Fruit fly (Drosophila melanogaster) whole organism, embryonic: ENCODE measurements around the gene Cmtr1.

Source experiments
- Antp ChIP-seq: fragments of 200-800 bp; sonication (Bioruptor generic); optimal IDR thresholded peaks from 3 replicates; lab custom pipeline; 2016; ENCODE audit warnings: missing biosample characterization, missing genetic modification characterization
- Bgb ChIP-seq: fragments of 200-800 bp; sonication (Bioruptor generic); IDR thresholded peaks from 2 replicates; pipeline ENCODE4 v1.3.6; 2022; ENCODE audit warnings: missing biosample characterization, missing genetic modification characterization; ENCODE audit not compliant: partially characterized antibody
- CG10147 ChIP-seq: fragments of 200-800 bp; sonication (Bioruptor generic); optimal IDR thresholded peaks from 2 replicates; lab custom pipeline; 2019; ENCODE audit warnings: missing biosample characterization, mild to moderate bottlenecking, missing genetic modification characterization, moderate library complexity
- CG12104 ChIP-seq: fragments of 200-800 bp; sonication (Bioruptor generic); optimal IDR thresholded peaks from 3 replicates; lab custom pipeline; 2016; ENCODE audit warnings: missing biosample characterization, missing genetic modification characterization
- CG14710 ChIP-seq: fragments of 200-800 bp; sonication (Bioruptor generic); optimal IDR thresholded peaks from 3 replicates; lab custom pipeline; 2019; ENCODE audit warnings: missing biosample characterization, mild to moderate bottlenecking, missing genetic modification characterization, moderate library complexity
- CG14860 ChIP-seq: fragments of 200-800 bp; sonication (Bioruptor generic); IDR thresholded peaks from 3 replicates; pipeline ENCODE4 v1.3.6; 2022; ENCODE audit warnings: missing biosample characterization, missing genetic modification characterization; ENCODE audit not compliant: partially characterized antibody
- CG15011 ChIP-seq: fragments of 200-800 bp; sonication (Bioruptor generic); optimal IDR thresholded peaks from 3 replicates; lab custom pipeline; 2018; ENCODE audit warnings: missing biosample characterization, mild to moderate bottlenecking, missing genetic modification characterization
- CG17186 ChIP-seq: fragments of 200-800 bp; sonication (Bioruptor generic); optimal IDR thresholded peaks from 3 replicates; lab custom pipeline; 2017; ENCODE audit warnings: missing biosample characterization, missing genetic modification reagents, missing genetic modification characterization
- CG17328 ChIP-seq: fragments of 200-800 bp; sonication (Bioruptor generic); IDR thresholded peaks from 2 replicates; pipeline ENCODE4 v1.3.6; 2022; ENCODE audit warnings: missing biosample characterization, missing genetic modification characterization
- CG18764 ChIP-seq: fragments of 200-800 bp; sonication (Bioruptor generic); optimal IDR thresholded peaks from 3 replicates; lab custom pipeline; 2016; ENCODE audit warnings: missing biosample characterization, missing genetic modification characterization
- CG2202 ChIP-seq: fragments of 200-800 bp; sonication (Bioruptor generic); optimal IDR thresholded peaks from 2 replicates; lab custom pipeline; 2018; ENCODE audit warnings: missing biosample characterization, mild to moderate bottlenecking, missing genetic modification characterization
- CG4707 ChIP-seq: fragments of 200-800 bp; sonication (Bioruptor generic); optimal IDR thresholded peaks from 2 replicates; lab custom pipeline; 2018; ENCODE audit warnings: missing biosample characterization, mild to moderate bottlenecking, missing genetic modification characterization, moderate library complexity
- CG6791 ChIP-seq: fragments of 200-800 bp; sonication (Bioruptor generic); IDR thresholded peaks from 3 replicates; pipeline ENCODE4 v1.3.6; 2022; ENCODE audit warnings: missing biosample characterization, missing genetic modification characterization; ENCODE audit not compliant: partially characterized antibody
- CG7786 ChIP-seq: fragments of 200-800 bp; sonication (Bioruptor generic); optimal IDR thresholded peaks from 2 replicates; lab custom pipeline; 2016; ENCODE audit warnings: missing biosample characterization, missing genetic modification characterization
- D ChIP-seq, 2 experiments: fragments of 200-800 bp in 1 of 2; fragments of >200 bp in 1 of 2; sonication (Bioruptor generic) in 1 of 2; optimal IDR thresholded peaks; 2 replicates in 1 of 2; 3 replicates in 1 of 2; lab custom pipeline; 2017; ENCODE audit warnings: mild to moderate bottlenecking in 1 of 2, missing biosample characterization in 1 of 2, missing genetic modification characterization in 1 of 2, missing genetic modification reagents in 1 of 2
- Dll ChIP-seq: fragments of 200-800 bp; sonication (Bioruptor generic); IDR thresholded peaks from 4 replicates; pipeline ENCODE4 v1.3.6; 2022; ENCODE audit warnings: missing biosample characterization, missing genetic modification characterization; ENCODE audit not compliant: partially characterized antibody
- HLHmδ ChIP-seq: fragments of 200-800 bp; sonication (Bioruptor generic); optimal IDR thresholded peaks from 2 replicates; lab custom pipeline; 2018; ENCODE audit warnings: missing biosample characterization, mild to moderate bottlenecking, missing genetic modification characterization, moderate library complexity
- Hsf ChIP-seq: fragments of 200-800 bp; sonication (Bioruptor generic); optimal IDR thresholded peaks from 3 replicates; lab custom pipeline; 2016; ENCODE audit warnings: missing biosample characterization, missing genetic modification characterization
- Lim3 ChIP-seq: fragments of 200-800 bp; sonication (Bioruptor generic); IDR thresholded peaks from 2 replicates; pipeline ENCODE4 v1.3.6; 2022; ENCODE audit warnings: missing biosample characterization, missing genetic modification characterization
- MESR4 ChIP-seq: fragments of 200-800 bp; sonication (Bioruptor generic); optimal IDR thresholded peaks from 2 replicates; lab custom pipeline; 2018; ENCODE audit warnings: missing biosample characterization, mild to moderate bottlenecking, missing genetic modification characterization, moderate library complexity
- MTF-1 ChIP-seq: fragments of 200-800 bp; sonication (Bioruptor generic); optimal IDR thresholded peaks from 2 replicates; lab custom pipeline; 2018; ENCODE audit warnings: missing biosample characterization, mild to moderate bottlenecking, missing genetic modification characterization, borderline replicate concordance
- Myb ChIP-seq: fragments of 200-800 bp; sonication (Bioruptor generic); optimal IDR thresholded peaks from 2 replicates; lab custom pipeline; 2016; ENCODE audit warnings: missing biosample characterization, missing genetic modification characterization
- Opbp ChIP-seq: fragments of 200-800 bp; sonication (Bioruptor generic); IDR thresholded peaks from 3 replicates; pipeline ENCODE4 v1.3.6; 2022; ENCODE audit warnings: missing biosample characterization, missing genetic modification characterization; ENCODE audit not compliant: partially characterized antibody
- Scr ChIP-seq: fragments of 200-800 bp; sonication (Bioruptor generic); IDR thresholded peaks from 2 replicates; pipeline ENCODE4 v1.3.6; 2022; ENCODE audit warnings: missing biosample characterization, missing genetic modification characterization; ENCODE audit not compliant: partially characterized antibody
- Sin3A ChIP-seq: fragments of >200 bp; optimal IDR thresholded peaks from 2 replicates; lab custom pipeline; 2018
- ato ChIP-seq: fragments of 200-800 bp; sonication (Bioruptor generic); IDR thresholded peaks from 2 replicates; pipeline ENCODE4 v1.3.6; 2022; ENCODE audit warnings: missing biosample characterization, missing genetic modification characterization; ENCODE audit not compliant: partially characterized antibody
- bigmax ChIP-seq: fragments of 200-800 bp; sonication (Bioruptor generic); optimal IDR thresholded peaks from 2 replicates; lab custom pipeline; 2018; ENCODE audit warnings: missing biosample characterization, mild to moderate bottlenecking, missing genetic modification characterization
- chinmo ChIP-seq: fragments of 200-800 bp; sonication (Bioruptor generic); IDR thresholded peaks from 4 replicates; pipeline ENCODE4 v1.3.6; 2022; ENCODE audit warnings: missing biosample characterization, missing genetic modification characterization; ENCODE audit not compliant: partially characterized antibody
- dysf ChIP-seq: fragments of 200-800 bp; sonication (Bioruptor generic); IDR thresholded peaks from 3 replicates; pipeline ENCODE4 v1.3.6; 2022; ENCODE audit warnings: missing biosample characterization, missing genetic modification characterization
- fd3F ChIP-seq: fragments of 200-800 bp; sonication (Bioruptor generic); optimal IDR thresholded peaks from 2 replicates; lab custom pipeline; 2018; ENCODE audit warnings: missing biosample characterization, mild to moderate bottlenecking, missing genetic modification characterization, moderate library complexity
- fu2 ChIP-seq: fragments of 200-800 bp; sonication (Bioruptor generic); optimal IDR thresholded peaks from 2 replicates; lab custom pipeline; 2016; ENCODE audit warnings: missing biosample characterization, missing genetic modification characterization
- hb ChIP-seq: fragments of 200-800 bp; sonication (Bioruptor generic); IDR thresholded peaks from 3 replicates; pipeline ENCODE4 v1.3.6; 2022; ENCODE audit warnings: missing biosample characterization, missing genetic modification characterization; ENCODE audit not compliant: partially characterized antibody
- inv ChIP-seq: fragments of 200-800 bp; sonication (Bioruptor generic); IDR thresholded peaks from 2 replicates; pipeline ENCODE4 v1.3.6; 2022; ENCODE audit warnings: missing biosample characterization, missing genetic modification characterization; ENCODE audit not compliant: partially characterized antibody
- lilli ChIP-seq: fragments of 200-800 bp; sonication (Bioruptor generic); optimal IDR thresholded peaks from 3 replicates; lab custom pipeline; 2016; ENCODE audit warnings: missing biosample characterization, missing genetic modification characterization
- nerfin-2 ChIP-seq: fragments of 200-800 bp; sonication (Bioruptor generic); IDR thresholded peaks from 2 replicates; pipeline ENCODE4 v1.3.6; 2022; ENCODE audit warnings: missing biosample characterization, missing genetic modification characterization; ENCODE audit not compliant: partially characterized antibody
- nmo ChIP-seq: fragments of 200-800 bp; sonication (Bioruptor generic); optimal IDR thresholded peaks from 2 replicates; lab custom pipeline; 2018; ENCODE audit warnings: missing biosample characterization, mild to moderate bottlenecking, missing genetic modification characterization, moderate library complexity
- pnt ChIP-seq: fragments of 200-800 bp; sonication (Bioruptor generic); optimal IDR thresholded peaks from 3 replicates; lab custom pipeline; 2016; ENCODE audit warnings: missing biosample characterization, missing genetic modification characterization
- salm ChIP-seq: fragments of 200-800 bp; sonication (Bioruptor generic); optimal IDR thresholded peaks from 2 replicates; lab custom pipeline; 2018; ENCODE audit warnings: missing biosample characterization, mild to moderate bottlenecking, missing genetic modification characterization
- sc ChIP-seq, 3 experiments: fragments of >200 bp in 2 of 3; fragments of 200-800 bp in 1 of 3; sonication (Bioruptor generic) in 1 of 3; optimal IDR thresholded peaks; 2 replicates in 2 of 3; 3 replicates in 1 of 3; lab custom pipeline; 2017; ENCODE audit warnings: mild to moderate bottlenecking in 1 of 3, missing biosample characterization in 1 of 3, missing genetic modification characterization in 1 of 3, missing genetic modification reagents in 1 of 3
- sens ChIP-seq: fragments of 200-800 bp; sonication (Bioruptor generic); peaks from one replicate; lab custom pipeline; 2016; ENCODE audit warnings: missing biosample characterization, missing genetic modification characterization
- shn ChIP-seq: fragments of 200-800 bp; sonication (Bioruptor generic); optimal IDR thresholded peaks from 3 replicates; lab custom pipeline; 2016; ENCODE audit warnings: missing biosample characterization, missing genetic modification characterization
- slp2 ChIP-seq: fragments of 200-800 bp; sonication (Bioruptor generic); optimal IDR thresholded peaks from 2 replicates; lab custom pipeline; 2016; ENCODE audit warnings: missing biosample characterization, missing genetic modification characterization
- sna ChIP-seq: fragments of 200-800 bp; sonication (Bioruptor generic); IDR thresholded peaks from 2 replicates; pipeline ENCODE4 v1.3.6; 2022; ENCODE audit warnings: missing biosample characterization, missing genetic modification characterization; ENCODE audit not compliant: partially characterized antibody
- tin ChIP-seq: fragments of 200-800 bp; sonication (Bioruptor generic); optimal IDR thresholded peaks from 3 replicates; lab custom pipeline; 2016; ENCODE audit warnings: missing biosample characterization, missing genetic modification characterization
- usp ChIP-seq: fragments of >200 bp; optimal IDR thresholded peaks from 2 replicates; lab custom pipeline; 2017; ENCODE audit warnings: missing biosample characterization, missing genetic modification characterization
- vnd ChIP-seq: fragments of 200-800 bp; sonication (Bioruptor generic); IDR thresholded peaks from 3 replicates; pipeline ENCODE4 v1.3.6; 2022; ENCODE audit warnings: missing biosample characterization, missing genetic modification characterization; ENCODE audit not compliant: partially characterized antibody

Gene Cmtr1

DNA sequence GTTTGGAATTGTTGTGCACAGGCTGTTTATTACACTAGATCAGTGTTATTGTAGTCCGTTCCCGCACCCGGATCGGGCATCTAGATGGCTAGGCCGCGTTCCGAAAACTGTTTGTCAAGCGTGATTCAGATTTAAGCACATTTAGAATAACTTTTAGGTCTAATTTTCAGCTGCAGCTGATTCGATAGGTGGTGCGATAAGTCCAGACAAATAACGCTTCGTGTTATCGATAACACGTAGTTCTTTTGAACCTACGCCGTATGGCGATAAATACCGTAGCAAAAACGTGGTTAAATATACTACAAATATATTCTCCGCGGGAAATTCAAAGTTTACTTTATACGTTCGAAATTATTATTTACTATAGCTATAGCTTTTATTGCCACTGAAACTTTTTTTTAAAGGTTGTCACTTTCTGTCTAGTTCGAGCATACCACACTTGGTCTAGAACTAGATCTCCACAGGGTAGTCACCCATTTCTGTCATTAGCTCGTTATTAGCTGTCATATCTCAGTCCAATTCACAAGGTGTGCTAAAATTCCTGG is at the start of gene Cmtr1, which contains the start of gene CG15375 (continued):
- peak; percentile 71 for TF ChIP-seq vnd (GFP tag; lab: Robert Waterston, UW)
- TF ChIP-seq bigmax (GFP tag; lab: Kevin White, UChicago): no peak
- TF ChIP-seq nmo: peak; percentile 18
- no peak for TF ChIP-seq usp (GFP tag; lab: Kevin White, UChicago)
- peak; percentile 81 for TF ChIP-seq Opbp (GFP tag; lab: Robert Waterston, UW)
- no peak for TF ChIP-seq slp2 (GFP tag; lab: Kevin White, UChicago)
- TF ChIP-seq Lim3 (GFP tag; lab: Robert Waterston, UW): no peak
- no peak for TF ChIP-seq Hsf (GFP tag; lab: Kevin White, UChicago)
- no peak for TF ChIP-seq sc (optimal IDR thresholded peaks at IDR 0.05; lab: Kevin White, UChicago)
- TF ChIP-seq sc (GFP tag; optimal IDR thresholded peaks at IDR 0.05; lab: Kevin White, UChicago): no peak
- TF ChIP-seq Sin3A (lab: Kevin White, UChicago): peak; percentile 2
- no peak for TF ChIP-seq pnt
- no peak for TF ChIP-seq HLHmδ (GFP tag; lab: Kevin White, UChicago)
- peak; percentile 54; the same call in 1 of the 2 replicates for TF ChIP-seq inv (GFP tag; lab: Robert Waterston, UW)
- peak; percentile 79 for TF ChIP-seq CG14860 (GFP tag; lab: Robert Waterston, UW)
- TF ChIP-seq CG14710 (tag; lab: Kevin White, UChicago): peak; percentile 29
- no peak for TF ChIP-seq CG17328 (GFP tag; lab: Robert Waterston, UW)
- no peak for TF ChIP-seq CG15011 (GFP tag; lab: Kevin White, UChicago)
- peak; percentile 68 for TF ChIP-seq nerfin-2 (GFP tag; lab: Robert Waterston, UW)
- TF ChIP-seq sens (GFP tag; lab: Kevin White, UChicago): peak; percentile 53
- TF ChIP-seq Myb: peak; percentile 12
- no peak for TF ChIP-seq CG10147 (GFP tag; lab: Kevin White, UChicago)
- peak; percentile 72; the same call in 2 of the 3 replicates for TF ChIP-seq hb (GFP tag; lab: Robert Waterston, UW)
- TF ChIP-seq CG17186: peak; percentile 32
- TF ChIP-seq fu2 (GFP tag; lab: Kevin White, UChicago): no peak
- peak; percentile 69 for TF ChIP-seq MESR4 (GFP tag; lab: Kevin White, UChicago)
- TF ChIP-seq salm: no peak
- TF ChIP-seq CG2202: no peak
- peak; percentile 78 for TF ChIP-seq Dll (GFP tag; lab: Robert Waterston, UW)
- peak; percentile 74; the same call in 3 of the 4 replicates for TF ChIP-seq chinmo (GFP tag; lab: Robert Waterston, UW)
- TF ChIP-seq Scr: peak; percentile 77
- no peak for TF ChIP-seq CG12104 (GFP tag; lab: Kevin White, UChicago)
- TF ChIP-seq lilli: no peak
- TF ChIP-seq CG18764 (GFP tag; lab: Kevin White, UChicago): no peak
- TF ChIP-seq fd3F (GFP tag; lab: Kevin White, UChicago): no peak
- no peak for TF ChIP-seq CG4707 (GFP tag; lab: Kevin White, UChicago)
- TF ChIP-seq Antp: no peak
- TF ChIP-seq sna (GFP tag; lab: Robert Waterston, UW): peak; percentile 84
- TF ChIP-seq CG7786 (GFP tag; lab: Kevin White, UChicago): no peak
- TF ChIP-seq MTF-1 (GFP tag; lab: Kevin White, UChicago): no peak
- peak; percentile 84 for TF ChIP-seq Bgb (GFP tag; lab: Robert Waterston, UW)
- TF ChIP-seq dysf (GFP tag; lab: Robert Waterston, UW): no peak
- TF ChIP-seq CG6791 (GFP tag; lab: Robert Waterston, UW): peak; percentile 80
- peak; percentile 80 for TF ChIP-seq ato (GFP tag; lab: Robert Waterston, UW)
- TF ChIP-seq D (optimal IDR thresholded peaks at IDR 0.05; lab: Kevin White, UChicago): no peak
- TF ChIP-seq D (GFP tag; optimal IDR thresholded peaks at IDR 0.05; lab: Kevin White, UChicago): no peak
- no peak for TF ChIP-seq shn (GFP tag; lab: Kevin White, UChicago)
- TF ChIP-seq tin (GFP tag; lab: Kevin White, UChicago): no peak
